Fruit fly (Drosophila melanogaster) whole organism, wandering third instar larva: ENCODE results near the gene CG43220.

Experiments used
- Abd-B ChIP-seq: fragments of >200 bp; optimal IDR thresholded peaks from 2 replicates; lab custom pipeline; 2017; ENCODE audit warnings: missing biosample characterization, missing genetic modification characterization
- CG32264 ChIP-seq: fragments of 200-800 bp; sonication (Bioruptor generic); optimal IDR thresholded peaks from 2 replicates; lab custom pipeline; 2016; ENCODE audit warnings: missing biosample characterization, missing genetic modification characterization
- CG9705 ChIP-seq: fragments of 200-800 bp; sonication (Bioruptor generic); optimal IDR thresholded peaks from 2 replicates; lab custom pipeline; 2018; ENCODE audit warnings: missing biosample characterization, mild to moderate bottlenecking, missing genetic modification characterization
- CrebA ChIP-seq: fragments of 200-800 bp; sonication (Bioruptor generic); optimal IDR thresholded peaks from 2 replicates; lab custom pipeline; 2016; ENCODE audit warnings: missing biosample characterization, mild to moderate bottlenecking, missing genetic modification characterization, borderline replicate concordance
- Dfd ChIP-seq: fragments of >200 bp; optimal IDR thresholded peaks from 2 replicates; lab custom pipeline; 2017; ENCODE audit warnings: missing biosample characterization, missing genetic modification characterization
- Dif ChIP-seq: fragments of 200-275, 200-300 bp; sonication (Bioruptor generic); optimal IDR thresholded peaks from 2 replicates; lab custom pipeline; 2018; ENCODE audit warnings: missing biosample characterization, missing genetic modification characterization; ENCODE audit not compliant: partially characterized antibody
- GATAd ChIP-seq: sonication (Bioruptor generic); optimal IDR thresholded peaks from 2 replicates; lab custom pipeline; 2016; ENCODE audit warnings: missing biosample characterization, missing genetic modification characterization
- HLH106 ChIP-seq: fragments of 200-800 bp; optimal IDR thresholded peaks from 3 replicates; lab custom pipeline; 2019; ENCODE audit warnings: missing biosample characterization, mild to moderate bottlenecking, missing genetic modification characterization, moderate library complexity
- Hnf4 ChIP-seq: fragments of 200-800 bp; sonication (Bioruptor generic); optimal IDR thresholded peaks from 2 replicates; lab custom pipeline; 2016; ENCODE audit warnings: missing biosample characterization, mild to moderate bottlenecking, missing genetic modification characterization
- Hr78 ChIP-seq: fragments of >200 bp; optimal IDR thresholded peaks from 2 replicates; lab custom pipeline; 2017; ENCODE audit warnings: missing biosample characterization, missing genetic modification characterization
- Hr83 ChIP-seq: fragments of 200-300 bp; sonication (Bioruptor generic); optimal IDR thresholded peaks from 2 replicates; lab custom pipeline; 2016; ENCODE audit warnings: missing biosample characterization, mild to moderate bottlenecking, missing genetic modification characterization, moderate library complexity; ENCODE audit not compliant: poor library complexity, severe bottlenecking
- Jra ChIP-seq: sonication (Bioruptor generic); optimal IDR thresholded peaks from 2 replicates; lab custom pipeline; 2016; ENCODE audit warnings: missing biosample characterization, missing genetic modification characterization
- Mio ChIP-seq: sonication (Bioruptor generic); optimal IDR thresholded peaks from 2 replicates; lab custom pipeline; 2016; ENCODE audit warnings: missing biosample characterization, missing genetic modification characterization
- Myc ChIP-seq: fragments of >200 bp; optimal IDR thresholded peaks from 2 replicates; lab custom pipeline; 2017
- N ChIP-seq: fragments of >200 bp; optimal IDR thresholded peaks from 2 replicates; lab custom pipeline; 2018; ENCODE audit warnings: missing biosample characterization, missing external identifiers, missing genetic modification characterization
- OdsH ChIP-seq: fragments of 200-800 bp; sonication (Bioruptor generic); optimal IDR thresholded peaks from 2 replicates; lab custom pipeline; 2016; ENCODE audit warnings: missing biosample characterization, mild to moderate bottlenecking, missing genetic modification characterization
- Rel ChIP-seq, 2 experiments: fragments of 200-800 bp; sonication (Bioruptor generic) in 1 of 2; optimal IDR thresholded peaks; 2 replicates in 1 of 2; 3 replicates in 1 of 2; lab custom pipeline; 2016 to 2019; ENCODE audit warnings: mild to moderate bottlenecking in 2 of 2, missing biosample characterization in 2 of 2, missing genetic modification characterization in 2 of 2, moderate library complexity in 1 of 2
- Sp1 ChIP-seq: fragments of 200-800 bp; sonication (Bioruptor generic); optimal IDR thresholded peaks from 3 replicates; lab custom pipeline; 2019; ENCODE audit warnings: missing biosample characterization, mild to moderate bottlenecking, missing genetic modification characterization, moderate library complexity
- Vsx2 ChIP-seq: fragments of 200-300, 225-300 bp; sonication (Bioruptor generic); optimal IDR thresholded peaks from 2 replicates; lab custom pipeline; 2018; ENCODE audit warnings: missing biosample characterization, missing genetic modification characterization; ENCODE audit not compliant: partially characterized antibody
- brk ChIP-seq: fragments of 200-800 bp; sonication (Bioruptor generic); optimal IDR thresholded peaks from 2 replicates; lab custom pipeline; 2016; ENCODE audit warnings: missing biosample characterization, mild to moderate bottlenecking, missing genetic modification characterization
- dl ChIP-seq, 2 experiments: fragments of 175-275, 200-275 bp in 1 of 2; fragments of 200-275 bp in 1 of 2; sonication (Bioruptor generic); optimal IDR thresholded peaks; lab custom pipeline; 2018; ENCODE audit warnings: mild to moderate bottlenecking in 2 of 2, missing biosample characterization in 2 of 2, missing genetic modification characterization in 2 of 2, moderate library complexity in 2 of 2; ENCODE audit not compliant: partially characterized antibody in 2 of 2, insufficient read depth in 1 of 2
- dmrt93B ChIP-seq: fragments of 200-800 bp; sonication (Bioruptor generic); optimal IDR thresholded peaks from 2 replicates; lab custom pipeline; 2018; ENCODE audit warnings: missing biosample characterization, mild to moderate bottlenecking, missing genetic modification characterization
- ey ChIP-seq: fragments of 200-800 bp; sonication (Bioruptor generic); optimal IDR thresholded peaks from 2 replicates; lab custom pipeline; 2016; ENCODE audit warnings: missing biosample characterization, missing genetic modification characterization
- foxo ChIP-seq, 2 experiments: fragments of 200-800 bp; sonication (Bioruptor generic); optimal IDR thresholded peaks; 2 replicates in 1 of 2; 3 replicates in 1 of 2; lab custom pipeline; 2016 to 2017; ENCODE audit warnings: missing biosample characterization in 2 of 2, missing genetic modification characterization in 2 of 2
- fru ChIP-seq: fragments of 200-800 bp; sonication (Bioruptor generic); optimal IDR thresholded peaks from 3 replicates; lab custom pipeline; 2016; ENCODE audit warnings: missing biosample characterization, mild to moderate bottlenecking, missing genetic modification characterization
- h ChIP-seq: fragments of 200-800 bp; sonication (Bioruptor generic); optimal IDR thresholded peaks from 3 replicates; lab custom pipeline; 2016; ENCODE audit warnings: missing biosample characterization, mild to moderate bottlenecking, missing genetic modification characterization
- lola ChIP-seq: fragments of >200 bp; optimal IDR thresholded peaks from 2 replicates; lab custom pipeline; 2017; ENCODE audit warnings: missing biosample characterization, missing genetic modification characterization
- pan ChIP-seq: fragments of >200 bp; optimal IDR thresholded peaks from 2 replicates; lab custom pipeline; 2017
- psq ChIP-seq: fragments of 200-800 bp; sonication (Bioruptor generic); optimal IDR thresholded peaks from 3 replicates; lab custom pipeline; 2017; ENCODE audit warnings: missing biosample characterization, mild to moderate bottlenecking, missing genetic modification characterization, moderate library complexity
- rgr ChIP-seq: fragments of 200-800 bp; sonication (Bioruptor generic); optimal IDR thresholded peaks from 3 replicates; lab custom pipeline; 2016; ENCODE audit warnings: missing biosample characterization, mild to moderate bottlenecking, missing genetic modification characterization
- sage ChIP-seq: fragments of 200-800 bp; sonication (Bioruptor generic); optimal IDR thresholded peaks from 2 replicates; lab custom pipeline; 2016; ENCODE audit warnings: missing biosample characterization, mild to moderate bottlenecking, missing genetic modification characterization
- sv ChIP-seq: fragments of 200-800 bp; sonication (Bioruptor generic); optimal IDR thresholded peaks from 3 replicates; lab custom pipeline; 2016; ENCODE audit warnings: missing biosample characterization, missing genetic modification characterization
- usp ChIP-seq: fragments of >200 bp; optimal IDR thresholded peaks from 2 replicates; lab custom pipeline; 2017; ENCODE audit warnings: missing biosample characterization, missing genetic modification characterization
- woc ChIP-seq: sonication (Bioruptor generic); optimal IDR thresholded peaks from 2 replicates; lab custom pipeline; 2016; ENCODE audit warnings: missing biosample characterization, mild to moderate bottlenecking, missing genetic modification characterization

Gene CG43220

dm6 chr2L:17486264-17486663, at the start of gene CG43220:
Gene CG43220 (plus strand): TSS chr2L:17486564.
- TF ChIP-seq pan (lab: Kevin White, UChicago) (no peak), ey (no peak), Sp1 (GFP tag; lab: Kevin White, UChicago) (no peak), Hnf4 (no peak), usp (GFP tag; lab: Kevin White, UChicago) (no peak), CrebA (GFP tag; lab: Kevin White, UChicago) (no peak), OdsH (no peak), Mio (GFP tag; lab: Kevin White, UChicago) (no peak), Dfd (GFP tag; lab: Kevin White, UChicago) (no peak), Hr83 (no peak), CG32264 (GFP tag; lab: Kevin White, UChicago) (no peak), CG9705 (no peak), GATAd (GFP tag; lab: Kevin White, UChicago) (no peak)

DNA sequence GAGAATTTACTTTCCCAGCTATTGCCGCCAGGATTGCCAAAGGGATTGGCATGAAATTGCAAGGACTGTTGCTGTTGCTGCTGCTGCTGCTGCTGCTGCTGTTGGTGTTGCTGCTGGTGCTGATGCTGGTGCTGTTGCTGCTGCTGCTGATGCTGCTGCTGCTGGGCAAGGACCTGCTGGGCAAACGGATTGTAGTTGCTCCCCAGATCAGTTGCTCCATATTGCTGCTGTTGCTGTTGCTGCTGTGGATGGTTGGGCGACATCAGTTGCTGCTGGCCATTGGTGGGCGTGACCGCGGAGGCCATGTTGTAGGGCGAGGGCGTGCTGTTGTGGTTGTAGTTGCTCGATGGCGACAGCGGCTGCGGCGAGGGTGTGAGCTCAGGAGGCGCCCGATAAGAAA, 48.8 kb upstream of the CG43220 start:
- TF ChIP-seq sv (GFP tag; lab: Kevin White, UChicago) (no peak), Dfd (GFP tag; lab: Kevin White, UChicago) (peak; percentile 95)

- TF ChIP-seq CG9705, result no peak
Measured at dm6 chr2L:17447071-17447470, 39.3 kb upstream of the CG43220 start.

DNA sequence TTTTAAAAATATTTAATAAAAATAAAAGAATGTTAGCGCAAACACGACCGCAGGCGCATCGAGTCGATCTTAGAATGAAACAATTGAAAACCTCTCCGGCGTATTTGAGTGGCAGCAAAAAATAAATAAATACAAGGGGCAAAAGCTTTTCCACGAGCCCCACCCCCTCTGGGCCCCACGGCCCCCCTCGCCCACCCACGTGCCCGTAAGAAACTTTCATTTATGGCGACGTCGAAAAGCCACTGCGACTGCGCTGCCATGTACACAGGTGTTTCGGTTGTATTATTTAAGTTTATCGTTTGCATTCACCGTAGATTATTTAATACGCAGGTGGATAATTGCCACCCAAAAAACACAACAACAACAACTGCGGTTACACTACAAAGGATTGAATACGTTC, 37.9 kb upstream of the CG43220 start:
- TF ChIP-seq Hnf4 (no peak), dl (GFP tag; optimal IDR thresholded peaks at IDR 0.05; lab: Kevin White, UChicago; ENCODE audit: insufficient read depth in 1 of 2, partially characterized antibody in 2 of 2) (peak in 1 of 2 experiments; percentile 36), Myc (lab: Kevin White, UChicago) (no peak), Vsx2 (GFP tag; lab: Kevin White, UChicago) (no peak), Dfd (GFP tag; lab: Kevin White, UChicago) (peak; percentile 66), CG32264 (GFP tag; lab: Kevin White, UChicago) (no peak), Rel (GFP tag; optimal IDR thresholded peaks at IDR 0.05; lab: Kevin White, UChicago) (no peak), Rel (tag; optimal IDR thresholded peaks at IDR 0.05; lab: Kevin White, UChicago) (peak; percentile 20), fru (GFP tag; lab: Kevin White, UChicago) (no peak), psq (GFP tag; lab: Kevin White, UChicago) (no peak), usp (GFP tag; lab: Kevin White, UChicago) (no peak), lola (no peak), h (GFP tag; lab: Kevin White, UChicago) (no peak), rgr (GFP tag; lab: Kevin White, UChicago) (peak; percentile 11), GATAd (GFP tag; lab: Kevin White, UChicago) (no peak), Hr83 (peak; percentile 46), Hr78 (GFP tag; lab: Kevin White, UChicago) (no peak), N (GFP tag; lab: Kevin White, UChicago) (no peak), Mio (GFP tag; lab: Kevin White, UChicago) (no peak), foxo (GFP tag; optimal IDR thresholded peaks at IDR 0.05; lab: Kevin White, UChicago) (no peak), CG9705 (no peak), Dif (GFP tag; lab: Kevin White, UChicago) (peak; percentile 26)

- TF ChIP-seq dmrt93B (GFP tag; lab: Kevin White, UChicago) (no peak), foxo (GFP tag; optimal IDR thresholded peaks at IDR 0.05; lab: Kevin White, UChicago) (peak in 1 of 2 experiments; percentile 47), dl (GFP tag; optimal IDR thresholded peaks at IDR 0.05; lab: Kevin White, UChicago; ENCODE audit: insufficient read depth in 1 of 2, partially characterized antibody in 2 of 2) (peak; percentile 85), N (GFP tag; lab: Kevin White, UChicago) (no peak), Sp1 (GFP tag; lab: Kevin White, UChicago) (peak; percentile 11), h (GFP tag; lab: Kevin White, UChicago) (peak; percentile 83), psq (GFP tag; lab: Kevin White, UChicago) (peak; percentile 52), rgr (GFP tag; lab: Kevin White, UChicago) (no peak), Myc (lab: Kevin White, UChicago) (no peak), ey (peak; percentile 38), CG9705 (no peak), Hr78 (GFP tag; lab: Kevin White, UChicago) (no peak), Dfd (GFP tag; lab: Kevin White, UChicago) (no peak), brk (peak; percentile 7), Vsx2 (GFP tag; lab: Kevin White, UChicago) (peak; percentile 19), sage (peak; percentile 26), Jra (GFP tag; lab: Kevin White, UChicago) (no peak), Rel (GFP tag; optimal IDR thresholded peaks at IDR 0.05; lab: Kevin White, UChicago) (no peak), Rel (tag; optimal IDR thresholded peaks at IDR 0.05; lab: Kevin White, UChicago) (peak; percentile 67), Abd-B (GFP tag; lab: Kevin White, UChicago) (no peak), fru (GFP tag; lab: Kevin White, UChicago) (peak; percentile 46), GATAd (GFP tag; lab: Kevin White, UChicago) (no peak), woc (GFP tag; lab: Kevin White, UChicago) (peak; percentile 45), Hnf4 (no peak), HLH106 (tag; lab: Kevin White, UChicago) (no peak), OdsH (peak; percentile 19), CrebA (GFP tag; lab: Kevin White, UChicago) (peak; percentile 33), Dif (GFP tag; lab: Kevin White, UChicago) (peak; percentile 88), pan (lab: Kevin White, UChicago) (no peak), sv (GFP tag; lab: Kevin White, UChicago) (no peak)
Measured at dm6 chr2L:17449608-17450504, 36.5 kb upstream of the CG43220 start, which contains the start of gene dl. Gene dl (minus strand): TSS chr2L:17450364.
